Worm (Caenorhabditis elegans): ENCODE results near the gene nhr-123.

The nhr-123 gene

DNA sequence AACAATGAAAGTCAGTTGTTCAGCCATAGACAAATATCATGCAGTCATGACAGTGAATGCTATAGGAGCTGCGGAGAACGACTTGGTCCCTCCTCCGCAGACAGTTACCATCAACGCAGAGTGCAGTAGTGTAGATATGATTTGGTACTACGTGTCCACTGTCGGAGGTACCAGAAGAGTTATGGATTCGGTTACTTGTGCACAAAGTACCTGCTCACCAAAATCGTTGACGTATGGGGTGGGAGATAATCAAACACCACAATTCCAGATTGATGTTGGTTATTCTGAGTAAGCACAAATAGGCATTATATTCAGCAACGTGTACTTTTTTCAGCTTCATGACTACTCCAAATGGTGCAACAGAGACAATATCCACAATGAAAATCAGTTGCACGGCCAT, 18.3 kb upstream of the nhr-123 start:
- TF ChIP-seq C06A6.2 (GFP tag; conservative IDR thresholded peaks at IDR 0.05) (no peak), somi-1 (GFP tag; optimal IDR thresholded peaks at IDR 0.05) (no peak), T07F8.4 (tag; optimal IDR thresholded peaks at IDR 0.05) (no peak), F10E7.11 (tag; optimal IDR thresholded peaks at IDR 0.05) (no peak), mes-4 (tag; optimal IDR thresholded peaks at IDR 0.05) (no peak), lin-54 (GFP tag; optimal IDR thresholded peaks at IDR 0.05) (no peak), lin-40 (tag; optimal IDR thresholded peaks at IDR 0.05) (no peak), mcd-1 (GFP tag; IDR thresholded peaks at IDR 0.05) (no peak), tlf-1 (GFP tag; optimal IDR thresholded peaks at IDR 0.05) (no peak), ama-1 (optimal IDR thresholded peaks at IDR 0.05) (no peak), ama-1 (GFP tag; optimal IDR thresholded peaks at IDR 0.05) (no peak), ceh-58 (GFP tag; IDR thresholded peaks at IDR 0.05) (no peak), F52B5.7 (tag; optimal IDR thresholded peaks at IDR 0.05) (no peak), snpc-4 (GFP tag; optimal IDR thresholded peaks at IDR 0.05) (no peak), snpc-4 (tag; optimal IDR thresholded peaks at IDR 0.05) (no peak), sptf-2 (GFP tag; optimal IDR thresholded peaks at IDR 0.05) (no peak), nhr-90 (tag; optimal IDR thresholded peaks at IDR 0.05) (no peak), unc-130 (GFP tag; optimal IDR thresholded peaks at IDR 0.05) (no peak)

DNA sequence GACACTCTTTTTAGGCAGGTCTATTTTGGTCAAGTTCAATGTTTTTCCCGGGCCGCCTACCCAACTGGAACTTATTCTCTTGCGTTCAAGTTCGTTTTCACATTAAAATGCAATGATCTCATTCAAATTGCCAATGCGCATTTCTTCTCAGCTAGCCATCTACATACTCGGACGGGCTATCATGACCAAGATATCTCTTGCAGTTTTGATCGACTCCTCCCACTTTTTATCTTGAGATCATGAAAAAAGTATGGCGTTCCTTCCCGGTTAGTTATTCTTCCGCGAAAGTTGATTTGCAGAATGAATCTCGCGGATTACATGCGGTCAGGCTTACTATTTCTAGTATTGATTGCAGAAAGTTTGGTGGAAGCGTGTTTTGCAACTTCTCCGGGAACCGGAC, 17.4 kb upstream of the nhr-123 start, which contains the start of gene B0554.2:
Gene B0554.2, plus strand, starts transcription at position 301 of the 400 bp plus-strand sequence.
- TF ChIP-seq egl-44 (GFP tag; IDR thresholded peaks at IDR 0.05) (no peak), tlf-1 (GFP tag; optimal IDR thresholded peaks at IDR 0.05) (no peak), ztf-3 (GFP tag; optimal IDR thresholded peaks at IDR 0.05) (no peak), rpc-1 (optimal IDR thresholded peaks at IDR 0.05) (no peak), rpc-1 (tag; optimal IDR thresholded peaks at IDR 0.05) (no peak), ceh-100 (GFP tag; IDR thresholded peaks at IDR 0.05) (no peak), ets-4 (GFP tag; optimal IDR thresholded peaks at IDR 0.05) (no peak)

DNA sequence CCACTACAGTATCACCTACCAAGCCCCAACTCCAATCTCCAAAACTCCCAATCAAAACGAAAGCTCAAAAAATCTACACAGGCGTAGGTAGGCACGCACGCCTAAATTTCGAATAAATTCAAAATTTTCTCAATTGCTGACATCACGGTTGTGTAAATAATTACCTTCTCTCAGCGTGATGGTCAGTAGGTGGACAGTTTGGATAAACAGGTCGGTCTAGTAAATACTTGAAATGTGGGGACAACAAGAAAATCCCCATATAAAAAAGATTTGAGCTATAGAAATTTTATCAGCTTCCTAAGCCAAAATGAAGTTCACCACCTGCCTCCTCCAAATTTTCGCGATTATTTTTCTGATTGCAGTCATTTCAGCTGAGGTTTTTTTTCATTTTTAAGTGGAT, 13.2 kb upstream of the nhr-123 start, which contains the start of gene B0554.1:
Gene B0554.1, plus strand, starts transcription at position 301 of the 400 bp plus-strand sequence.
- TF ChIP-seq repo-1 (tag; optimal IDR thresholded peaks at IDR 0.05) = no peak
- TF ChIP-seq ztf-6 (GFP tag; IDR thresholded peaks at IDR 0.05) = no peak
- no peak for TF ChIP-seq ama-1 (optimal IDR thresholded peaks at IDR 0.05)
- TF ChIP-seq ama-1 (GFP tag; optimal IDR thresholded peaks at IDR 0.05) = no peak

DNA sequence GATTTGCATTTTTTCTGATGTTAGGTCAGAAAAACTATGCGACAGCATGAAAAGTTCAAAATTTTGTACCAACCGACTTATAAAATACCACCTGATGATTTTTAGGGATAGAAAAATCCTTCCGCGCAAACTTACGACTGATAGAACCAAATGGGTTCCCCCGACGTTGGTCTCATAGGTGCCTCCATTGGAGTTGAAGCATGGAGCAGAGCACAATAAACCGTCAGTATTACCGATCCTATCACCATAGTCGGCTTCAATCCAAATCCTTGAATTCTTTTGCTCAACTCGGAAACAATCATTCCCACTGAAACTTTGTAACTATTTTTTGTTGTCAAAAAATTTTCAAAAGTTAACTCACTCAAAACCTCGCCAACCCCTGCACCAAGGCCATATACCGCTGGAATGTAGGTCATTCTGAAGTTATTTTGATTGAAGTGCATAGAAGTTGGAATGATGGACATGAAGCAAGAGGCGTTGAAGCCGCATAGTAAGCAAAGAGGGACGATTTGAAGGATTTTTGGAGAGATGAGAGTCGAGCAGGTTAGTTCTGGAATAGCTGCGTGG, 12.0 kb upstream of the nhr-123 start:
- TF ChIP-seq ztf-18 (tag; optimal IDR thresholded peaks at IDR 0.05) (no peak), hlh-12 (tag; optimal IDR thresholded peaks at IDR 0.05) (no peak), sdz-38 (tag; optimal IDR thresholded peaks at IDR 0.05) (no peak), hlh-26 (GFP tag; conservative IDR thresholded peaks at IDR 0.05) (no peak), B0336.3 (GFP tag; IDR thresholded peaks at IDR 0.05) (no peak), ztf-28 (GFP tag; IDR thresholded peaks at IDR 0.05) (no peak), D2030.7 (GFP tag; IDR thresholded peaks at IDR 0.05) (no peak), Y95B8A.8 (GFP tag; IDR thresholded peaks at IDR 0.05) (no peak), pbrm-1 (GFP tag; IDR thresholded peaks at IDR 0.05) (no peak), B0035.1 (tag; optimal IDR thresholded peaks at IDR 0.05) (no peak), ceh-100 (GFP tag; IDR thresholded peaks at IDR 0.05) (no peak), nfyb-1 (GFP tag; IDR thresholded peaks at IDR 0.05) (no peak), hsf-1 (GFP tag; IDR thresholded peaks at IDR 0.05) (no peak), C06A6.2 (GFP tag; conservative IDR thresholded peaks at IDR 0.05) (no peak), unc-62 (GFP tag; optimal IDR thresholded peaks at IDR 0.05) (no peak), madf-8 (GFP tag; conservative IDR thresholded peaks at IDR 0.05) (no peak), K11D2.4 (GFP tag; IDR thresholded peaks at IDR 0.05) (no peak), sptf-2 (GFP tag; optimal IDR thresholded peaks at IDR 0.05) (no peak), lir-1 (GFP tag; conservative IDR thresholded peaks at IDR 0.05) (no peak), mes-4 (tag; optimal IDR thresholded peaks at IDR 0.05) (no peak)

Data from whole organism, young adult.